Worm (Caenorhabditis elegans): Measurements from ENCODE around the gene W10G11.1.

- no peak for TF ChIP-seq blmp-1 (tag; optimal IDR thresholded peaks at IDR 0.05)
- no peak for TF ChIP-seq lin-13 (GFP tag; optimal IDR thresholded peaks at IDR 0.05)
- no peak for TF ChIP-seq snpc-4 (tag; optimal IDR thresholded peaks at IDR 0.05)
- no peak for TF ChIP-seq nhr-77 (tag; optimal IDR thresholded peaks at IDR 0.05)
- no peak for TF ChIP-seq zag-1 (tag; optimal IDR thresholded peaks at IDR 0.05)
Observed at ce11 chrII:3557417-3557816, 3.1 kb downstream of the W10G11.1 start, which contains the start of gene lgc-45.

All from whole organism, L1 larva.